Fruit fly (Drosophila melanogaster) whole organism, wandering third instar larva: ENCODE measurements around the gene CG33080.

Experiments
- CG32264 ChIP-seq: fragments of 200-800 bp; sonication (Bioruptor generic); optimal IDR thresholded peaks from 2 replicates; lab custom pipeline; 2016; ENCODE audit warnings: missing biosample characterization, missing genetic modification characterization
- CG9705 ChIP-seq: fragments of 200-800 bp; sonication (Bioruptor generic); optimal IDR thresholded peaks from 2 replicates; lab custom pipeline; 2018; ENCODE audit warnings: missing biosample characterization, mild to moderate bottlenecking, missing genetic modification characterization
- CrebA ChIP-seq: fragments of 200-800 bp; sonication (Bioruptor generic); optimal IDR thresholded peaks from 2 replicates; lab custom pipeline; 2016; ENCODE audit warnings: missing biosample characterization, mild to moderate bottlenecking, missing genetic modification characterization, borderline replicate concordance
- GATAd ChIP-seq: sonication (Bioruptor generic); optimal IDR thresholded peaks from 2 replicates; lab custom pipeline; 2016; ENCODE audit warnings: missing biosample characterization, missing genetic modification characterization
- Hr78 ChIP-seq: fragments of >200 bp; optimal IDR thresholded peaks from 2 replicates; lab custom pipeline; 2017; ENCODE audit warnings: missing biosample characterization, missing genetic modification characterization
- Mio ChIP-seq: sonication (Bioruptor generic); optimal IDR thresholded peaks from 2 replicates; lab custom pipeline; 2016; ENCODE audit warnings: missing biosample characterization, missing genetic modification characterization
- OdsH ChIP-seq: fragments of 200-800 bp; sonication (Bioruptor generic); optimal IDR thresholded peaks from 2 replicates; lab custom pipeline; 2016; ENCODE audit warnings: missing biosample characterization, mild to moderate bottlenecking, missing genetic modification characterization
- fru ChIP-seq: fragments of 200-800 bp; sonication (Bioruptor generic); optimal IDR thresholded peaks from 3 replicates; lab custom pipeline; 2016; ENCODE audit warnings: missing biosample characterization, mild to moderate bottlenecking, missing genetic modification characterization
- lola ChIP-seq: fragments of >200 bp; optimal IDR thresholded peaks from 2 replicates; lab custom pipeline; 2017; ENCODE audit warnings: missing biosample characterization, missing genetic modification characterization
- rgr ChIP-seq: fragments of 200-800 bp; sonication (Bioruptor generic); optimal IDR thresholded peaks from 3 replicates; lab custom pipeline; 2016; ENCODE audit warnings: missing biosample characterization, mild to moderate bottlenecking, missing genetic modification characterization

DNA sequence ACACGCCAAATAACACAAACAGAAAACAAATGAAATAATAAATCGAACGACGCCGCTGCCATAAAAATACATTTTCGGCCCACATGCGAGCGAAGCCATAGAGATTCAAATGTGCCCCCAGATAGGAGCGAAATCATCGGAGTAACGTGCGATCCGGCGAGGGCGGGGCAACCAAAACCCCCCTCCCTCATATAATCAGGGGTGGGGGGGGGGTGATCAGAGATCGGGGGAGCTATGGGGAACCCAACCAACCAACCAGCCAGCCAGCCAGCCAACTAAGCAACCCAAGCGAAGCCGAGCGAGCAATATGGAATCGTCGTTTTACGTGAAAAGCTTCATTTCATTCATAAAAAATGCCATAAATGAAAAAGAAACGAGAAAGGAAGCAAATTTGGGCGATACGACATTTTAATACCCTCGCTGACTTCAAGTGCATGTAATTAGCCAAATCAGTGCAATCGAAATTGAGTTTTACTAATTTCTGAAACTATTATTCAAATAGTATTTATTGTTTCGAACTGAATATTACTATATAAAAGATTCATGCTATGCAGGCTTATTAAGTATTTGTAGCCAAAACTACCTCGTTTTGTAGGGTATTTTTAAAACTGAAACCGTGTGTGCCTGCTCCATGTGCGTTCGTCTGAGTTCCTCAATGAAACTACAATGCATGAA lies 17.6 kb downstream of the CG33080 start:
- TF ChIP-seq Hr78 (no peak), OdsH (peak; percentile 48), rgr (peak; percentile 63), fru (peak; percentile 66), CrebA (no peak), GATAd (GFP tag; lab: Kevin White, UChicago) (no peak), CG9705 (GFP tag; lab: Kevin White, UChicago) (no peak), lola (GFP tag; lab: Kevin White, UChicago) (no peak), Mio (GFP tag; lab: Kevin White, UChicago) (no peak), CG32264 (GFP tag; lab: Kevin White, UChicago) (no peak)
